Worm (Caenorhabditis elegans): ENCODE measurements around the gene C41H7.9.

Gene C41H7.9

DNA sequence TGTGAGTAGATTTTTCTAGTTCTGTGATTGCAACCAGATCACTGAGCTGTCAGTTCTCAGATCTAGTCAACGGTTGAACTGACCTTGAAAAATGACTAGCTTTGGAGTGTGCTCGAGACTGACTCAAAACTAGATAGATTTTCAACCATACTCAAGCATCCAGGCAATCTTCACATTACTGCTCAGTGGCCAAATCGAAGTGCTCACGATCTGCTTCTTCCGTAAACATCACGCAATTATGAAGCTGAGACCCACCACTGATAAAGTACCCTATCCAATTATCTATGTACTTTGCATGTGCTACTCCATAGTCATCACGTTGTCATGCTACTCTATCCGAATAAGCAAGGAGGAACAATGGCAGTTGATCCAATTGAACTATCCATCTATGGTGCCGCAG lies 39.3 kb upstream of the C41H7.9 start:
- TF ChIP-seq ceh-82 (tag; optimal IDR thresholded peaks at IDR 0.05) (no peak), nhr-12 (tag; optimal IDR thresholded peaks at IDR 0.05) (no peak), nhr-23 (tag; optimal IDR thresholded peaks at IDR 0.05) (no peak), alr-1 (tag; optimal IDR thresholded peaks at IDR 0.05) (no peak), nhr-6 (tag; optimal IDR thresholded peaks at IDR 0.05) (no peak), nhr-11 (tag; optimal IDR thresholded peaks at IDR 0.05) (no peak), lsy-2 (tag; optimal IDR thresholded peaks at IDR 0.05) (no peak), blmp-1 (tag; optimal IDR thresholded peaks at IDR 0.05; ENCODE audit: insufficient read depth) (no peak), F13H6.1 (tag; optimal IDR thresholded peaks at IDR 0.05) (no peak), sma-9 (GFP tag; optimal IDR thresholded peaks at IDR 0.05) (no peak), sma-9 (tag; optimal IDR thresholded peaks at IDR 0.05) (no peak), nhr-25 (tag; optimal IDR thresholded peaks at IDR 0.05) (no peak)

DNA sequence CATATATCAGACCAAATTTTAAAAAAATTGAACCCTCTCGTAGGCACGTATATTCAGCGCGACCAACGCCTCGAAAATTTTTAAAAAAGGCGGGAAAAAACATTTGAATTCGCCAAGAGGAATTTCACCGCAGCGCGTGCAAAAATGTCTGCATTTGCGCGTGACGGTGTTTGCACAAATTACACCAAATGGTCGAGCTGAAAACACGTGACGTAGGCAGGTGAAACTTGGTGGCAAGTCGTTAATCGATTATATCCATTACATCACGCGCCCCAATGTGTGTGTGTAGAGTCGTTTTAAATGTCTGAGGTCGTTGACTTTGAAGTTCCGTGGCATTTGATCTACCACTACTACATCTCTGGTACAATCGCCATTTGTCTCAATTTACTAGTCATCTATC lies 38.7 kb upstream of the C41H7.9 start, which contains the start of gene sri-31:
TSS of gene sri-31 (plus strand) at position 301 of the 400 bp plus-strand sequence.
- no peak for TF ChIP-seq snpc-4 (tag; optimal IDR thresholded peaks at IDR 0.05)
- no peak for TF ChIP-seq zag-1 (tag; optimal IDR thresholded peaks at IDR 0.05)
- no peak for TF ChIP-seq nhr-77 (tag; optimal IDR thresholded peaks at IDR 0.05)
- TF ChIP-seq gmeb-1 (tag; optimal IDR thresholded peaks at IDR 0.05), result no peak
- no peak for TF ChIP-seq nhr-237 (tag; optimal IDR thresholded peaks at IDR 0.05)
- no peak for TF ChIP-seq aly-2 (tag; optimal IDR thresholded peaks at IDR 0.05)
- TF ChIP-seq nhr-23 (tag; optimal IDR thresholded peaks at IDR 0.05), result no peak
- TF ChIP-seq nhr-21 (tag; optimal IDR thresholded peaks at IDR 0.05), result no peak
- TF ChIP-seq fos-1 (tag; optimal IDR thresholded peaks at IDR 0.05), result no peak

- TF ChIP-seq unc-39 (tag; optimal IDR thresholded peaks at IDR 0.05) (no peak), ceh-16 (tag; optimal IDR thresholded peaks at IDR 0.05) (no peak), lin-11 (tag; optimal IDR thresholded peaks at IDR 0.05) (no peak), sma-3 (GFP tag; optimal IDR thresholded peaks at IDR 0.05) (no peak), nhr-6 (tag; optimal IDR thresholded peaks at IDR 0.05) (no peak), nhr-21 (tag; optimal IDR thresholded peaks at IDR 0.05) (no peak), aly-2 (tag; optimal IDR thresholded peaks at IDR 0.05) (no peak), R02D3.7 (tag; optimal IDR thresholded peaks at IDR 0.05) (no peak), unc-62 (GFP tag; optimal IDR thresholded peaks at IDR 0.05) (no peak), sem-4 (tag; optimal IDR thresholded peaks at IDR 0.05) (no peak), elt-3 (tag; optimal IDR thresholded peaks at IDR 0.05) (no peak), nhr-129 (tag; optimal IDR thresholded peaks at IDR 0.05) (no peak), nhr-11 (tag; optimal IDR thresholded peaks at IDR 0.05) (no peak), F13H6.1 (tag; optimal IDR thresholded peaks at IDR 0.05) (no peak), sma-9 (GFP tag; optimal IDR thresholded peaks at IDR 0.05) (no peak), sma-9 (tag; optimal IDR thresholded peaks at IDR 0.05) (no peak), nhr-10 (tag; optimal IDR thresholded peaks at IDR 0.05) (no peak), mab-5 (tag; optimal IDR thresholded peaks at IDR 0.05) (no peak), egl-27 (tag; optimal IDR thresholded peaks at IDR 0.05) (no peak)
Measured at ce11 chrII:3048989-3049388, 37.0 kb upstream of the C41H7.9 start.

- no peak for TF ChIP-seq ztf-4 (tag; optimal IDR thresholded peaks at IDR 0.05)
- no peak for TF ChIP-seq ceh-82 (tag; optimal IDR thresholded peaks at IDR 0.05)
- TF ChIP-seq mdl-1 (tag; optimal IDR thresholded peaks at IDR 0.05), result no peak
- no peak for TF ChIP-seq ztf-11 (tag; optimal IDR thresholded peaks at IDR 0.05)
- no peak for TF ChIP-seq fos-1 (tag; optimal IDR thresholded peaks at IDR 0.05)
- TF ChIP-seq nhr-23 (tag; optimal IDR thresholded peaks at IDR 0.05), result no peak
- TF ChIP-seq gmeb-1 (tag; optimal IDR thresholded peaks at IDR 0.05), result no peak
- TF ChIP-seq nhr-6 (tag; optimal IDR thresholded peaks at IDR 0.05), result no peak
- no peak for TF ChIP-seq elt-1 (tag; optimal IDR thresholded peaks at IDR 0.05)
- TF ChIP-seq nhr-77 (tag; optimal IDR thresholded peaks at IDR 0.05), result no peak
Measured at ce11 chrII:3048378-3048777, 36.3 kb upstream of the C41H7.9 start, which contains the start of gene sri-28. Gene sri-28 (plus strand): TSS chrII:3048678.

ce11 chrII:3045875-3046274 lies 33.8 kb upstream of the C41H7.9 start, which contains the start of gene sri-30:
Gene sri-30 (plus strand): TSS chrII:3046175.
- TF ChIP-seq fos-1 (tag; optimal IDR thresholded peaks at IDR 0.05) (no peak), ama-1 (optimal IDR thresholded peaks at IDR 0.05) (no peak), ceh-16 (tag; optimal IDR thresholded peaks at IDR 0.05) (no peak), Y55F3AM.14 (GFP tag; optimal IDR thresholded peaks at IDR 0.05) (no peak), gmeb-1 (tag; optimal IDR thresholded peaks at IDR 0.05) (no peak), nhr-11 (tag; optimal IDR thresholded peaks at IDR 0.05) (no peak), lin-39 (tag; optimal IDR thresholded peaks at IDR 0.05) (no peak), nhr-25 (tag; optimal IDR thresholded peaks at IDR 0.05) (no peak), nhr-21 (tag; optimal IDR thresholded peaks at IDR 0.05) (no peak)

All from whole organism, L2 larva.